Worm (Caenorhabditis elegans): ENCODE results near the gene fbxa-26.

fbxa-26 gene

ce11 chrIII:1314283-1314682, 28.0 kb downstream of the fbxa-26 start:
- no peak for TF ChIP-seq flt-1 (GFP tag; IDR thresholded peaks at IDR 0.05)
- TF ChIP-seq ztf-29 (GFP tag; IDR thresholded peaks at IDR 0.05) = no peak
- no peak for TF ChIP-seq klf-2 (GFP tag; conservative IDR thresholded peaks at IDR 0.05)
- TF ChIP-seq T22C8.4 (GFP tag; IDR thresholded peaks at IDR 0.05) = no peak
- TF ChIP-seq tab-1 (GFP tag; IDR thresholded peaks at IDR 0.05) = no peak
- TF ChIP-seq ztf-23 (GFP tag; IDR thresholded peaks at IDR 0.05) = no peak
- no peak for TF ChIP-seq ref-1 (GFP tag; conservative IDR thresholded peaks at IDR 0.05)
- TF ChIP-seq cog-1 (tag; optimal IDR thresholded peaks at IDR 0.05) = no peak
- no peak for TF ChIP-seq med-1 (GFP tag; optimal IDR thresholded peaks at IDR 0.05; ENCODE audit: insufficient read depth)

DNA sequence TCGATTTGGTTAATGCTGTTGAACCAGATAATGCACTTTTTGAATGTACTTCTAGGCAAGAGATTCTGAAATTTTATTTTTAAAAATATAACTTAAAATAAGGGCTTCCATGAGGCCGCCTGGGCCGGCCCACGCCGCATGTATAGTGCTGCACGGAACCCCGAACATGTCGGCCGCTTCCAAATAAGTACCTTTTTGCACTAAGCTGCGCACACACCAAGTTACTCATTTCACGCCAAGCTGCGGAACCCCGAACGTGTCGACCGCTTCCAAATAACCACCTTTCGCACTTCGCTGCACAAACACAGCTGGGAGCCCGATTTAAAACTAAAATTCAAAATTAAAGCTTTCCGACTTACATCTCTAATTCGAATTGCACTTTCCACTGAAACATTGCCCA, 31.0 kb downstream of the fbxa-26 start:
- TF ChIP-seq tab-1 (GFP tag; IDR thresholded peaks at IDR 0.05) (no peak), ztf-29 (GFP tag; IDR thresholded peaks at IDR 0.05) (no peak), klf-2 (GFP tag; conservative IDR thresholded peaks at IDR 0.05) (no peak), med-1 (GFP tag; optimal IDR thresholded peaks at IDR 0.05; ENCODE audit: insufficient read depth) (no peak), ztf-23 (GFP tag; IDR thresholded peaks at IDR 0.05) (no peak), cog-1 (tag; optimal IDR thresholded peaks at IDR 0.05) (no peak), flt-1 (GFP tag; IDR thresholded peaks at IDR 0.05) (no peak), T22C8.4 (GFP tag; IDR thresholded peaks at IDR 0.05) (no peak), ref-1 (GFP tag; conservative IDR thresholded peaks at IDR 0.05) (no peak)

ce11 chrIII:1308887-1309286, 33.4 kb downstream of the fbxa-26 start, which contains the start of gene Y82E9BL.12:
Gene Y82E9BL.12 (plus strand): TSS chrIII:1309187.
- TF ChIP-seq ref-1 (GFP tag; conservative IDR thresholded peaks at IDR 0.05) = no peak
- TF ChIP-seq tab-1 (GFP tag; IDR thresholded peaks at IDR 0.05) = no peak
- no peak for TF ChIP-seq klf-2 (GFP tag; conservative IDR thresholded peaks at IDR 0.05)
- TF ChIP-seq med-1 (GFP tag; optimal IDR thresholded peaks at IDR 0.05; ENCODE audit: insufficient read depth) = no peak
- TF ChIP-seq ztf-29 (GFP tag; IDR thresholded peaks at IDR 0.05) = no peak
- no peak for TF ChIP-seq T22C8.4 (GFP tag; IDR thresholded peaks at IDR 0.05)
- TF ChIP-seq ztf-23 (GFP tag; IDR thresholded peaks at IDR 0.05) = no peak
- TF ChIP-seq cog-1 (tag; optimal IDR thresholded peaks at IDR 0.05) = no peak
- no peak for TF ChIP-seq flt-1 (GFP tag; IDR thresholded peaks at IDR 0.05)

DNA sequence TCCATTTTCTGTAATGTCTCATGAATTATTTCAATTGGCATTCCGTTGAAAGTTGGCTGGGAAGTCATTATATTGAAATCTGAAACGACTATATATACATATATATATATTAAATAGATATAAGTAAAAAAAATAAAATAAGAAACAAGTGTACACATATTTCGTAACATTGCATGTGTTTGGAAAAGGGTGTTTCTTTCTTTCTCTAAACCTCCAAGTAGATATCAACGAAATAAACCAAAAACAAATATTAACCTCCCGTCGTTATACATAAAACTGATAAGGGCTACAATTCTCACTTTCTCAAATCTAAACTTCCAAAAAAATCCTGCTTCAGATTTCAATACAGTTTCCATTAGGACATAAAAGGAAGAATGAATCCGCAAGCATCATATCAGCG, 34.1 kb downstream of the fbxa-26 start, which contains the start of gene fbxa-79:
Gene fbxa-79, minus strand, starts transcription at position 86 of the 400 bp plus-strand sequence.
- no peak for TF ChIP-seq cog-1 (tag; optimal IDR thresholded peaks at IDR 0.05)
- TF ChIP-seq med-1 (GFP tag; optimal IDR thresholded peaks at IDR 0.05; ENCODE audit: insufficient read depth) = no peak
- TF ChIP-seq ref-1 (GFP tag; conservative IDR thresholded peaks at IDR 0.05) = no peak

- TF ChIP-seq tab-1 (GFP tag; IDR thresholded peaks at IDR 0.05) (no peak), med-1 (GFP tag; optimal IDR thresholded peaks at IDR 0.05; ENCODE audit: insufficient read depth) (no peak), T22C8.4 (GFP tag; IDR thresholded peaks at IDR 0.05) (no peak), ztf-23 (GFP tag; IDR thresholded peaks at IDR 0.05) (no peak), flt-1 (GFP tag; IDR thresholded peaks at IDR 0.05) (no peak), klf-2 (GFP tag; conservative IDR thresholded peaks at IDR 0.05) (no peak), ztf-29 (GFP tag; IDR thresholded peaks at IDR 0.05) (no peak), ref-1 (GFP tag; conservative IDR thresholded peaks at IDR 0.05) (no peak), cog-1 (tag; optimal IDR thresholded peaks at IDR 0.05) (no peak)
Measured at ce11 chrIII:1307333-1307732, 35.0 kb downstream of the fbxa-26 start.

DNA sequence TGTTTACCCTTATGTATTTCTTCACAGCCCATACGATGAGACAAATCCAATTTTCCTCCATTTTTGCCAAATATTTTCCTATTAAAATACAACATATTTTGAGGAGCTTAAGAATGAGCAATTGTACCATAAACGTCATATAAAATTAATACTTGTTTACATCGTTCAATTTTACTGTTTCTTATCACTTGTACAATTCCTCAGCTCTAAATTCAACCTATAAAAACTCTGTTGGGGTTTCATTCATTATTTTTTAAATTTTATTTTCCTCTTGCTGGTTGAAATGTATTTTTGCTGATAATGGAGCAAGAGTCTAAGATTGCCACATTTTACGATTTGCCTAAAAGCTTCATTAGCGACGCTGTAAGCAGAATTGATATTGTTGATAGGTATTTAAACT, 38.9 kb downstream of the fbxa-26 start, which contains the start of gene fbxa-75:
Gene fbxa-75, plus strand, starts transcription at position 301 of the 400 bp plus-strand sequence.
- TF ChIP-seq T22C8.4 (GFP tag; IDR thresholded peaks at IDR 0.05) (no peak), ztf-23 (GFP tag; IDR thresholded peaks at IDR 0.05) (no peak), tab-1 (GFP tag; IDR thresholded peaks at IDR 0.05) (no peak), ref-1 (GFP tag; conservative IDR thresholded peaks at IDR 0.05) (no peak), klf-2 (GFP tag; conservative IDR thresholded peaks at IDR 0.05) (no peak), cog-1 (tag; optimal IDR thresholded peaks at IDR 0.05) (no peak), med-1 (GFP tag; optimal IDR thresholded peaks at IDR 0.05; ENCODE audit: insufficient read depth) (no peak), ztf-29 (GFP tag; IDR thresholded peaks at IDR 0.05) (no peak), flt-1 (GFP tag; IDR thresholded peaks at IDR 0.05) (no peak)

- TF ChIP-seq ztf-29 (GFP tag; IDR thresholded peaks at IDR 0.05) = no peak
- no peak for TF ChIP-seq cog-1 (tag; optimal IDR thresholded peaks at IDR 0.05)
- no peak for TF ChIP-seq ref-1 (GFP tag; conservative IDR thresholded peaks at IDR 0.05)
- no peak for TF ChIP-seq klf-2 (GFP tag; conservative IDR thresholded peaks at IDR 0.05)
- TF ChIP-seq med-1 (GFP tag; optimal IDR thresholded peaks at IDR 0.05; ENCODE audit: insufficient read depth) = no peak
- no peak for TF ChIP-seq ztf-23 (GFP tag; IDR thresholded peaks at IDR 0.05)
- no peak for TF ChIP-seq tab-1 (GFP tag; IDR thresholded peaks at IDR 0.05)
- no peak for TF ChIP-seq T22C8.4 (GFP tag; IDR thresholded peaks at IDR 0.05)
- no peak for TF ChIP-seq flt-1 (GFP tag; IDR thresholded peaks at IDR 0.05)
Measured at ce11 chrIII:1297604-1298003, 44.7 kb downstream of the fbxa-26 start, which contains the start of gene fbxa-28. Gene fbxa-28 (plus strand): TSS chrIII:1297904.

- TF ChIP-seq ztf-23 (GFP tag; IDR thresholded peaks at IDR 0.05) (no peak), ztf-29 (GFP tag; IDR thresholded peaks at IDR 0.05) (no peak), med-1 (GFP tag; optimal IDR thresholded peaks at IDR 0.05; ENCODE audit: insufficient read depth) (no peak), cog-1 (tag; optimal IDR thresholded peaks at IDR 0.05) (no peak), klf-2 (GFP tag; conservative IDR thresholded peaks at IDR 0.05) (no peak), flt-1 (GFP tag; IDR thresholded peaks at IDR 0.05) (no peak), ref-1 (GFP tag; conservative IDR thresholded peaks at IDR 0.05) (no peak), tab-1 (GFP tag; IDR thresholded peaks at IDR 0.05) (no peak), T22C8.4 (GFP tag; IDR thresholded peaks at IDR 0.05) (no peak)
Measured at ce11 chrIII:1295149-1295716, 47.1 kb downstream of the fbxa-26 start, which contains the start of gene fbxa-35. Gene fbxa-35 (plus strand): TSS chrIII:1295666.

ce11 chrIII:1293135-1293534, 49.2 kb downstream of the fbxa-26 start, which contains the start of gene fbxa-36:
Gene fbxa-36 (minus strand): TSS chrIII:1293235.
- no peak for TF ChIP-seq ztf-29 (GFP tag; IDR thresholded peaks at IDR 0.05)
- no peak for TF ChIP-seq med-1 (GFP tag; optimal IDR thresholded peaks at IDR 0.05; ENCODE audit: insufficient read depth)
- no peak for TF ChIP-seq flt-1 (GFP tag; IDR thresholded peaks at IDR 0.05)
- no peak for TF ChIP-seq cog-1 (tag; optimal IDR thresholded peaks at IDR 0.05)
- TF ChIP-seq klf-2 (GFP tag; conservative IDR thresholded peaks at IDR 0.05) = no peak
- TF ChIP-seq ref-1 (GFP tag; conservative IDR thresholded peaks at IDR 0.05) = no peak
- no peak for TF ChIP-seq T22C8.4 (GFP tag; IDR thresholded peaks at IDR 0.05)
- no peak for TF ChIP-seq tab-1 (GFP tag; IDR thresholded peaks at IDR 0.05)
- TF ChIP-seq ztf-23 (GFP tag; IDR thresholded peaks at IDR 0.05) = no peak
